Fruit fly (Drosophila melanogaster) whole organism, prepupa: ENCODE results near the gene CG7655.

Experiments
- Blimp-1 ChIP-seq: fragments of 200-800 bp; sonication (Bioruptor generic); optimal IDR thresholded peaks from 3 replicates; lab custom pipeline; 2017; ENCODE audit warnings: missing biosample characterization, missing genetic modification characterization, mild to moderate bottlenecking, moderate library complexity, missing genetic modification reagents
- CG10631 ChIP-seq: fragments of 200-800 bp; sonication (Bioruptor generic); optimal IDR thresholded peaks from 2 replicates; lab custom pipeline; 2016; ENCODE audit warnings: missing biosample characterization, missing genetic modification characterization
- CG15336 ChIP-seq: fragments of 200-800 bp; sonication (Bioruptor generic); IDR thresholded peaks from 2 replicates; pipeline ENCODE4 v1.3.6; 2022; ENCODE audit warnings: missing biosample characterization, missing genetic modification characterization
- CG16779 ChIP-seq: fragments of 200-800 bp; sonication (Bioruptor generic); optimal IDR thresholded peaks from 3 replicates; lab custom pipeline; 2017; ENCODE audit warnings: missing biosample characterization, mild to moderate bottlenecking, missing genetic modification characterization
- CG3032 ChIP-seq: fragments of 200-800 bp; optimal IDR thresholded peaks from 2 replicates; lab custom pipeline; 2019; ENCODE audit warnings: missing biosample characterization, mild to moderate bottlenecking, missing genetic modification characterization, moderate library complexity
- CG31627 ChIP-seq: fragments of 200-800 bp; sonication (Bioruptor generic); optimal IDR thresholded peaks from 3 replicates; lab custom pipeline; 2016; ENCODE audit warnings: missing biosample characterization, missing genetic modification characterization
- CG32006 ChIP-seq: fragments of 200-800 bp; sonication (Bioruptor generic); optimal IDR thresholded peaks from 3 replicates; lab custom pipeline; 2017; ENCODE audit warnings: missing biosample characterization, mild to moderate bottlenecking, missing genetic modification characterization
- CG34406 ChIP-seq: fragments of 200-800 bp; sonication (Bioruptor generic); optimal IDR thresholded peaks from 3 replicates; lab custom pipeline; 2016; ENCODE audit warnings: missing biosample characterization, missing genetic modification characterization
- CG3919 ChIP-seq: fragments of 200-800 bp; sonication (Bioruptor generic); optimal IDR thresholded peaks from 3 replicates; lab custom pipeline; 2016; ENCODE audit warnings: missing biosample characterization, missing genetic modification characterization
- CG4318 ChIP-seq: fragments of 200-800 bp; sonication (Bioruptor generic); optimal IDR thresholded peaks from 3 replicates; lab custom pipeline; 2017; ENCODE audit warnings: missing biosample characterization, mild to moderate bottlenecking, missing genetic modification characterization
- CG6163 ChIP-seq: fragments of 200-800 bp; sonication (Bioruptor generic); IDR thresholded peaks from 3 replicates; pipeline ENCODE4 v1.3.6; 2022; ENCODE audit warnings: missing biosample characterization, missing genetic modification characterization
- CG6808 ChIP-seq: fragments of 200-800 bp; sonication (Bioruptor generic); optimal IDR thresholded peaks from 3 replicates; lab custom pipeline; 2017; ENCODE audit warnings: missing biosample characterization, missing genetic modification characterization, mild to moderate bottlenecking, moderate library complexity, missing genetic modification reagents
- CG6854 ChIP-seq: fragments of 200-800 bp; sonication (Bioruptor generic); optimal IDR thresholded peaks from 2 replicates; lab custom pipeline; 2017; ENCODE audit warnings: missing biosample characterization, mild to moderate bottlenecking, missing genetic modification characterization
- CG7368 ChIP-seq: fragments of 200-800 bp; sonication (Bioruptor generic); optimal IDR thresholded peaks from 3 replicates; lab custom pipeline; 2016; ENCODE audit warnings: missing biosample characterization, missing genetic modification characterization
- CG8319 ChIP-seq: fragments of 200-800 bp; sonication (Bioruptor generic); optimal IDR thresholded peaks from 3 replicates; lab custom pipeline; 2016; ENCODE audit warnings: missing biosample characterization, missing genetic modification characterization
- CG8632 ChIP-seq: fragments of 200-800 bp; sonication (Bioruptor generic); optimal IDR thresholded peaks from 3 replicates; lab custom pipeline; 2016; ENCODE audit warnings: missing biosample characterization, missing genetic modification characterization
- CG9139 ChIP-seq: fragments of 200-800 bp; sonication (Bioruptor generic); optimal IDR thresholded peaks from 3 replicates; lab custom pipeline; 2017; ENCODE audit warnings: missing biosample characterization, mild to moderate bottlenecking, missing genetic modification characterization
- Eip75B ChIP-seq: fragments of 200-800 bp; sonication (Bioruptor generic); optimal IDR thresholded peaks from 3 replicates; lab custom pipeline; 2016; ENCODE audit warnings: missing biosample characterization, missing genetic modification characterization
- Eip78C ChIP-seq: fragments of 200-800 bp; sonication (Bioruptor generic); peaks from one replicate; lab custom pipeline; 2016; ENCODE audit warnings: missing biosample characterization, missing genetic modification characterization
- Ets21C ChIP-seq: fragments of 200-800 bp; sonication (Bioruptor generic); optimal IDR thresholded peaks from 3 replicates; lab custom pipeline; 2016; ENCODE audit warnings: missing biosample characterization, missing genetic modification characterization
- Ets96B ChIP-seq: fragments of 200-800 bp; optimal IDR thresholded peaks from 2 replicates; lab custom pipeline; 2019; ENCODE audit warnings: missing biosample characterization, mild to moderate bottlenecking, missing genetic modification characterization, moderate library complexity
- Gug ChIP-seq: fragments of 200-800 bp; sonication (Bioruptor generic); IDR thresholded peaks from 2 replicates; pipeline ENCODE4 v1.3.6; 2022; ENCODE audit warnings: missing biosample characterization, missing genetic modification characterization
- Hr39 ChIP-seq: fragments of 200-800 bp; sonication (Bioruptor generic); optimal IDR thresholded peaks from 2 replicates; lab custom pipeline; 2016; ENCODE audit warnings: missing biosample characterization, missing genetic modification characterization
- Hr4 ChIP-seq: fragments of 200-800 bp; sonication (Bioruptor generic); optimal IDR thresholded peaks from 3 replicates; lab custom pipeline; 2016; ENCODE audit warnings: missing biosample characterization, missing genetic modification characterization
- Lpt ChIP-seq: fragments of 200-800 bp; sonication (Bioruptor generic); optimal IDR thresholded peaks from 3 replicates; lab custom pipeline; 2016; ENCODE audit warnings: missing biosample characterization, missing genetic modification characterization
- Sox14 ChIP-seq: fragments of 200-800 bp; sonication (Bioruptor generic); optimal IDR thresholded peaks from 3 replicates; lab custom pipeline; 2016; ENCODE audit warnings: missing biosample characterization, missing genetic modification characterization
- achi ChIP-seq: fragments of 200-800 bp; sonication (Bioruptor generic); optimal IDR thresholded peaks from 3 replicates; lab custom pipeline; 2016; ENCODE audit warnings: missing biosample characterization, missing genetic modification characterization
- acj6 ChIP-seq: fragments of 200-800 bp; sonication (Bioruptor generic); optimal IDR thresholded peaks from 3 replicates; lab custom pipeline; 2016; ENCODE audit warnings: missing biosample characterization, missing genetic modification characterization
- dac ChIP-seq: fragments of 200-800 bp; sonication (Bioruptor generic); optimal IDR thresholded peaks from 2 replicates; lab custom pipeline; 2017; ENCODE audit warnings: missing biosample characterization, mild to moderate bottlenecking, missing genetic modification characterization
- dsx ChIP-seq: fragments of 200-800 bp; optimal IDR thresholded peaks from 3 replicates; lab custom pipeline; 2019; ENCODE audit warnings: missing biosample characterization, mild to moderate bottlenecking, missing genetic modification characterization, moderate library complexity; ENCODE audit not compliant: poor library complexity, severe bottlenecking
- eg ChIP-seq: fragments of 200-800 bp; sonication (Bioruptor generic); IDR thresholded peaks from 3 replicates; pipeline ENCODE4 v1.3.6; 2022; ENCODE audit warnings: missing biosample characterization, missing genetic modification characterization
- fd85E ChIP-seq: fragments of 200-800 bp; sonication (Bioruptor generic); optimal IDR thresholded peaks from 3 replicates; lab custom pipeline; 2016; ENCODE audit warnings: missing biosample characterization, missing genetic modification characterization
- fkh ChIP-seq: fragments of 200-800 bp; sonication (Bioruptor generic); optimal IDR thresholded peaks from 3 replicates; lab custom pipeline; 2017; ENCODE audit warnings: missing biosample characterization, mild to moderate bottlenecking, missing genetic modification characterization, moderate library complexity
- net ChIP-seq: fragments of 200-800 bp; sonication (Bioruptor generic); optimal IDR thresholded peaks from 3 replicates; lab custom pipeline; 2016; ENCODE audit warnings: missing biosample characterization, missing genetic modification characterization
- salr ChIP-seq, 2 experiments: fragments of 200-800 bp; sonication (Bioruptor generic); optimal IDR thresholded peaks; 3 replicates each; lab custom pipeline; 2016 to 2018; ENCODE audit warnings: missing biosample characterization in 2 of 2, missing genetic modification characterization in 2 of 2, mild to moderate bottlenecking in 1 of 2
- spab ChIP-seq: fragments of 200-800 bp; sonication (Bioruptor generic); optimal IDR thresholded peaks from 2 replicates; lab custom pipeline; 2017; ENCODE audit warnings: missing biosample characterization, mild to moderate bottlenecking, missing genetic modification characterization, missing genetic modification reagents
- ss ChIP-seq, 2 experiments: fragments of 200-800 bp; sonication (Bioruptor generic); optimal IDR thresholded peaks; 2 replicates in 1 of 2; 3 replicates in 1 of 2; lab custom pipeline; 2017 to 2018; ENCODE audit warnings: mild to moderate bottlenecking in 2 of 2, missing biosample characterization in 2 of 2, missing genetic modification characterization in 2 of 2, moderate library complexity in 1 of 2
- svp ChIP-seq: fragments of 200-800 bp; sonication (Bioruptor generic); peaks from one replicate; lab custom pipeline; 2016; ENCODE audit warnings: missing biosample characterization, missing genetic modification characterization
- topi ChIP-seq: fragments of 200-800 bp; sonication (Bioruptor generic); optimal IDR thresholded peaks from 3 replicates; lab custom pipeline; 2016; ENCODE audit warnings: missing biosample characterization, missing genetic modification characterization
- vri ChIP-seq: fragments of 200-800 bp; sonication (Bioruptor generic); optimal IDR thresholded peaks from 3 replicates; lab custom pipeline; 2016; ENCODE audit warnings: missing biosample characterization, mild to moderate bottlenecking, missing genetic modification characterization

The CG7655 gene

DNA sequence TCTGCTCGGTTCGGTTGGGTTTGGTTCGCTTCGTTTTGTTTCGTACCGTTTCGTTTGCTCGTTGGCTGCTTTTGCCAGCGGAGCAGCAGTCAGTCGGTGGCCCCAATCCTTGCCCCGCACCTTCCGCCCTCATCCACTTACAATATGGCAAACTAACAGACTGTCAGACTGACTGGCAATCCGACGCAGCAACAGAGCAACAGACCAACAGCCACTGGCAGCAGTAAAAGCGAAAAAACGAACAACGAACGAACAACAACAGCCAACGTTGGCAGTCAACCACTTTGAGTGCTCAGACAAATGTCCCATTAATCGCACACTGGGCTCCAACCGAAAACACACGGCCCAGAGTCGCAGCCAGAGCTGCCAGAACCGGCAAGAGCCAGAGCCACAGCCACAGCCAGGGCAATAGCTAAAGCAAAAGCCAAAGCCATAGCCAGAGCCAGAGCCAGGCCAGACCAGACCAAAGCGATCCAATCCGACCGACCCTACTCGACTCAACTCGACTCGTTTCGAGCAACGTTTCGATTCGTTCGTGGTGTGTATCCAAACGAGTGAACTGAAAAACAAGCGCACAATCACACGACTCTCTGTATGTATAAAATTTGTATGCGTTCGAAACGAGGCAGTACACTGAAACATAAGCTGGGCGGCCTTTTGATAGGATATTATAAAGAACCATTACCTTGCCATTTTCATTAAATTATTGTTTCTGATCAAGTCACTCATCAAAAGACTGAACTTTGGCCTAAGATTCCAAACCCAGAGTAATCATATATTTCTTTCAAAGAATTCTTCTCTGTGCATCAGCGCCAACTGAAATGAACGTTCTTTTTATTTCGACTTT lies 21.4 kb downstream of the CG7655 start (continued):
- TF ChIP-seq fd85E (GFP tag; lab: Kevin White, UChicago) (peak; percentile 99), CG16779 (tag; lab: Kevin White, UChicago) (peak; percentile 99), dsx (GFP tag; lab: Kevin White, UChicago) (peak; percentile 99), Hr4 (peak; percentile 100), achi (GFP tag; lab: Kevin White, UChicago) (peak; percentile 99), CG31627 (GFP tag; lab: Kevin White, UChicago) (peak; percentile 100), CG4318 (GFP tag; lab: Kevin White, UChicago) (peak; percentile 100), fkh (GFP tag; lab: Kevin White, UChicago) (peak; percentile 91), dac (GFP tag; lab: Kevin White, UChicago) (peak; percentile 100), spab (GFP tag; lab: Kevin White, UChicago) (peak; percentile 100), Eip75B (GFP tag; lab: Kevin White, UChicago) (peak; percentile 100), vri (GFP tag; lab: Kevin White, UChicago) (peak; percentile 100), CG34406 (peak; percentile 100), CG6854 (peak; percentile 99), Gug (peak; percentile 100), svp (GFP tag; lab: Kevin White, UChicago) (peak; percentile 100), Blimp-1 (GFP tag; lab: Kevin White, UChicago) (peak; percentile 97), CG3032 (tag; lab: Kevin White, UChicago) (peak; percentile 100), CG6163 (GFP tag; lab: Robert Waterston, UW) (peak; percentile 100), Lpt (peak; percentile 100), acj6 (peak; percentile 100), CG32006 (GFP tag; lab: Kevin White, UChicago) (peak; percentile 100)
- TF ChIP-seq, all 60 proteins: peak for 60

- TF ChIP-seq CG6854 = peak; percentile 5
- no peak for TF ChIP-seq Lpt
- TF ChIP-seq dsx (GFP tag; lab: Kevin White, UChicago) = no peak
- no peak for TF ChIP-seq CG3032 (tag; lab: Kevin White, UChicago)
- TF ChIP-seq CG6808 (GFP tag; lab: Kevin White, UChicago) = peak; percentile 9
- no peak for TF ChIP-seq CG15336 (GFP tag; lab: Robert Waterston, UW)
- no peak for TF ChIP-seq CG3919 (GFP tag; lab: Kevin White, UChicago)
- TF ChIP-seq Blimp-1 (GFP tag; lab: Kevin White, UChicago) = no peak
- TF ChIP-seq CG8632 (GFP tag; lab: Kevin White, UChicago) = no peak
- TF ChIP-seq CG9139 (GFP tag; lab: Kevin White, UChicago) = no peak
- no peak for TF ChIP-seq CG34406
These were observed 22.0 kb downstream of the CG7655 start for dm6 chr3R:17704538-17704854.

- no peak for TF ChIP-seq Sox14
- TF ChIP-seq salr (GFP tag; optimal IDR thresholded peaks at IDR 0.05; lab: Kevin White, UChicago) = no peak
- TF ChIP-seq Gug = no peak
- TF ChIP-seq, all 60 proteins: peak for 0
These were observed 22.7 kb downstream of the CG7655 start for dm6 chr3R:17705140-17705539.

dm6 chr3R:17705899-17706831 lies 23.7 kb downstream of the CG7655 start:
- TF ChIP-seq CG10631 (GFP tag; lab: Kevin White, UChicago) (no peak), spab (GFP tag; lab: Kevin White, UChicago) (peak; percentile 18), net (no peak), vri (GFP tag; lab: Kevin White, UChicago) (peak; percentile 23), Lpt (no peak), CG31627 (GFP tag; lab: Kevin White, UChicago) (no peak), Ets96B (no peak), CG8319 (GFP tag; lab: Kevin White, UChicago) (no peak), ss (GFP tag; optimal IDR thresholded peaks at IDR 0.05; lab: Kevin White, UChicago) (peak; percentile 38 to 62), svp (GFP tag; lab: Kevin White, UChicago) (peak; percentile 86), Hr39 (GFP tag; lab: Kevin White, UChicago) (no peak), Eip78C (GFP tag; lab: Kevin White, UChicago) (peak; percentile 73), topi (no peak), Eip75B (GFP tag; lab: Kevin White, UChicago) (peak; percentile 66), CG7368 (GFP tag; lab: Kevin White, UChicago) (no peak), CG4318 (GFP tag; lab: Kevin White, UChicago) (no peak), Ets21C (GFP tag; lab: Kevin White, UChicago) (no peak), Hr4 (no peak), CG34406 (peak; percentile 24), eg (no peak), CG3919 (GFP tag; lab: Kevin White, UChicago) (no peak), CG32006 (GFP tag; lab: Kevin White, UChicago) (peak; percentile 14)
